ENCODE assay signal across 3 fruit fly cellular contexts in the genomic region with DNA sequence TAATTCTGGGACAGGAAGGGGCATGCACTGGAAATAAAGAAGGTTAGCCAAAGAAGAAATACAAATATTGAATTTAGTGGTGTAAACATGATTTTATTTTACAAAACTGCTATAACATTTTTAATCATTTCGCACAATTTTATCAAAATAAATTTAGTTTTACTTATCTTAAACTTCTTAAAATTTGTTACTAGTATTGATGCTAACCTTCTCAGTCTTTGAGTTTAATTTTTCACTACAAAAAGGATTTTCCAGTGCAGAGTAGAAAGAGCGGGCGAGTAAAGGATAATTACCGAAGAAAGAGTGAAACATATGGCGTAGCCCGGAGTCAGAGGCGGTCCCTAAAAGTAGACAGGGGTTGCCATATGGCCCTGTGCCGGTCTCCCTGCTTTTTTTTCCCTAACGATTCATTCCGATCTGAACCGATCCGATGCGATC.
TF ChIP-seq lines count a peak whose summit lies in the region.

No protein-coding gene starts in this region.

- TF ChIP-seq CTCF in whole organism, embryonic (GFP tag; optimal IDR thresholded peaks at IDR 0.05; lab: Kevin White, UChicago): no peak

TF ChIP-seq in whole organism, embryonic, 481 proteins besides CTCF, POLR2A, EP300 and RAD21 (continues in another document):
- TF ChIP-seq CG12219 (GFP tag; optimal IDR thresholded peaks at IDR 0.05; lab: Kevin White, UChicago) (no peak), dpn (GFP tag; optimal IDR thresholded peaks at IDR 0.05; lab: Kevin White, UChicago) (peak in 1 of 2 experiments; percentile 5), CG6791 (GFP tag; IDR thresholded peaks at IDR 0.05; lab: Robert Waterston, UW; ENCODE audit: partially characterized antibody) (no peak), Hr39 (optimal IDR thresholded peaks at IDR 0.05; lab: Kevin White, UChicago) (no peak), Dref (GFP tag; IDR thresholded peaks at IDR 0.05; lab: Robert Waterston, UW) (no peak), CG11695 (GFP tag; IDR thresholded peaks at IDR 0.05; lab: Robert Waterston, UW) (0 out of 3 replicates have a peak, but pooled peaks have one; percentile 22), Bteb2 (GFP tag; optimal IDR thresholded peaks at IDR 0.05; lab: Kevin White, UChicago) (no peak), CG17328 (GFP tag; IDR thresholded peaks at IDR 0.05; lab: Robert Waterston, UW) (peak; percentile 57; the same call in 1 of the 2 replicates), Fer1 (GFP tag; optimal IDR thresholded peaks at IDR 0.05; lab: Kevin White, UChicago) (no peak), Antp (GFP tag; optimal IDR thresholded peaks at IDR 0.05; lab: Kevin White, UChicago) (no peak), Sin3A (optimal IDR thresholded peaks at IDR 0.05; lab: Kevin White, UChicago) (no peak), Dp (GFP tag; optimal IDR thresholded peaks at IDR 0.05; lab: Kevin White, UChicago) (no peak), ro (GFP tag; IDR thresholded peaks at IDR 0.05; lab: Robert Waterston, UW) (no peak), Oli (tag; optimal IDR thresholded peaks at IDR 0.05; lab: Kevin White, UChicago) (no peak), ATbp (GFP tag; optimal IDR thresholded peaks at IDR 0.05; lab: Kevin White, UChicago) (no peak), CG31224 (GFP tag; IDR thresholded peaks at IDR 0.05; lab: Robert Waterston, UW) (no peak), eyg (GFP tag; optimal IDR thresholded peaks at IDR 0.05; lab: Kevin White, UChicago) (no peak), CG6765 (GFP tag; optimal IDR thresholded peaks at IDR 0.05; lab: Kevin White, UChicago) (no peak), lola (GFP tag; optimal IDR thresholded peaks at IDR 0.05; lab: Kevin White, UChicago) (peak in 1 of 3 experiments; percentile 89), odd (GFP tag; optimal IDR thresholded peaks at IDR 0.05; lab: Kevin White, UChicago) (no peak), pzg (GFP tag; optimal IDR thresholded peaks at IDR 0.05; lab: Kevin White, UChicago) (no peak), CG2120 (GFP tag; optimal IDR thresholded peaks at IDR 0.05; lab: Kevin White, UChicago) (no peak), CG6854 (GFP tag; optimal IDR thresholded peaks at IDR 0.05; lab: Kevin White, UChicago) (no peak), Hand (GFP tag; optimal IDR thresholded peaks at IDR 0.05; lab: Kevin White, UChicago) (no peak), Ptx1 (GFP tag; IDR thresholded peaks at IDR 0.05; lab: Robert Waterston, UW) (0 out of 2 replicates have a peak, but pooled peaks have one; percentile 22), HLH3B (GFP tag; IDR thresholded peaks at IDR 0.05; lab: Robert Waterston, UW) (no peak), ara (GFP tag; IDR thresholded peaks at IDR 0.05; lab: Robert Waterston, UW) (no peak), CG33213 (GFP tag; optimal IDR thresholded peaks at IDR 0.05; lab: Kevin White, UChicago) (no peak), CG2116 (GFP tag; optimal IDR thresholded peaks at IDR 0.05; lab: Kevin White, UChicago) (peak; percentile 8)

TF ChIP-seq in whole organism, prepupa, 60 proteins besides CTCF, POLR2A, EP300 and RAD21:
- TF ChIP-seq Hr39 (GFP tag; optimal IDR thresholded peaks at IDR 0.05; lab: Kevin White, UChicago): no peak
- peak; percentile 59 for TF ChIP-seq svp (GFP tag; lab: Kevin White, UChicago)
- no peak for TF ChIP-seq CG6792 (GFP tag; optimal IDR thresholded peaks at IDR 0.05; lab: Kevin White, UChicago)
- no peak for TF ChIP-seq fd85E (GFP tag; optimal IDR thresholded peaks at IDR 0.05; lab: Kevin White, UChicago)

TF ChIP-seq in whole organism, wandering third instar larva, 38 proteins besides CTCF, POLR2A, EP300 and RAD21:
- TF ChIP-seq lola (GFP tag; optimal IDR thresholded peaks at IDR 0.05; lab: Kevin White, UChicago): no peak
- TF ChIP-seq h (GFP tag; optimal IDR thresholded peaks at IDR 0.05; lab: Kevin White, UChicago): peak; percentile 4
- TF ChIP-seq CrebA (GFP tag; optimal IDR thresholded peaks at IDR 0.05; lab: Kevin White, UChicago; ENCODE audit: borderline replicate concordance): no peak
- no peak for TF ChIP-seq Hnf4 (GFP tag; optimal IDR thresholded peaks at IDR 0.05; lab: Kevin White, UChicago)
- no peak for TF ChIP-seq ey (GFP tag; optimal IDR thresholded peaks at IDR 0.05; lab: Kevin White, UChicago)
- TF ChIP-seq woc (GFP tag; optimal IDR thresholded peaks at IDR 0.05; lab: Kevin White, UChicago): peak; percentile 1
- TF ChIP-seq rgr (GFP tag; optimal IDR thresholded peaks at IDR 0.05; lab: Kevin White, UChicago): peak; percentile 14
- peak; percentile 28 for TF ChIP-seq psq (GFP tag; optimal IDR thresholded peaks at IDR 0.05; lab: Kevin White, UChicago)
- no peak for TF ChIP-seq CG9705 (GFP tag; optimal IDR thresholded peaks at IDR 0.05; lab: Kevin White, UChicago)
- peak; percentile 24 for TF ChIP-seq OdsH (GFP tag; optimal IDR thresholded peaks at IDR 0.05; lab: Kevin White, UChicago)

Comparison
In these comparisons a context has a peak if more than half of its experiments do, and no peak if none do; other contexts are left out.
1. Of the 7 proteins assayed by ChIP-seq in both whole organism, embryonic and whole organism, prepupa: peak only in whole organism, embryonic: Blimp-1; only in whole organism, prepupa: none; in both: none; in neither: 6.